Worm (Caenorhabditis elegans): ENCODE results near the gene srx-12.

The srx-12 gene

ce11 chrIV:1044287-1044686 lies 1.5 kb upstream of the srx-12 start, which contains the start of gene Y55F3AM.11 (continued):
- no peak for TF ChIP-seq ets-4 (GFP tag; optimal IDR thresholded peaks at IDR 0.05)

DNA sequence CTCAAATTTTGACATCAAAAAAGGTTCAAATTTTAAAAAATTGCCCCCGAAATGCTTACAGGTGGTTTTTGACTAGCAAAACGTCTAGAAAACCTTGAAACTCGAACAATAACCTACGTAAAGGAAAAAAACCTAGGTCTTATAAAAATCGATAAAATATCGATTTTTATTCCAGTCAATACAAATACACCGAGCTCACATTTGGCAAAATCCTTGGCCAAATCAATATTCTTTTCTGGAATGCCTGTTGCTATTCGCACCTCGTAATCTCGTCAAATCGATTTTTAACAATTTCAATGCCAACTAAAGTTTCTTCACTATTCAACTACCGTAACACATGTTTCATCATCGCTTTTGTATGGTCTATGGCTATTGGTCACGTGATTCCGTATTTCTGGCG lies 1.2 kb downstream of the srx-12 start:
- TF ChIP-seq F52B5.7 (tag; optimal IDR thresholded peaks at IDR 0.05) (no peak), mxl-1 (tag; optimal IDR thresholded peaks at IDR 0.05) (no peak), chd-7 (tag; optimal IDR thresholded peaks at IDR 0.05) (no peak), lsy-27 (tag; optimal IDR thresholded peaks at IDR 0.05; ENCODE audit: borderline replicate concordance, insufficient read depth) (no peak), aptf-2 (GFP tag; conservative IDR thresholded peaks at IDR 0.05) (no peak), cebp-1 (GFP tag; IDR thresholded peaks at IDR 0.05) (no peak), cebp-1 (tag; optimal IDR thresholded peaks at IDR 0.05) (no peak), lag-1 (GFP tag; IDR thresholded peaks at IDR 0.05) (no peak), nhr-179 (tag; optimal IDR thresholded peaks at IDR 0.05) (no peak), B0336.3 (GFP tag; IDR thresholded peaks at IDR 0.05) (no peak), athp-1 (tag; optimal IDR thresholded peaks at IDR 0.05) (no peak), Y67H2A.10 (GFP tag; conservative IDR thresholded peaks at IDR 0.05) (no peak), snpc-1.3 (tag; optimal IDR thresholded peaks at IDR 0.05; ENCODE audit: insufficient read depth) (no peak)

DNA sequence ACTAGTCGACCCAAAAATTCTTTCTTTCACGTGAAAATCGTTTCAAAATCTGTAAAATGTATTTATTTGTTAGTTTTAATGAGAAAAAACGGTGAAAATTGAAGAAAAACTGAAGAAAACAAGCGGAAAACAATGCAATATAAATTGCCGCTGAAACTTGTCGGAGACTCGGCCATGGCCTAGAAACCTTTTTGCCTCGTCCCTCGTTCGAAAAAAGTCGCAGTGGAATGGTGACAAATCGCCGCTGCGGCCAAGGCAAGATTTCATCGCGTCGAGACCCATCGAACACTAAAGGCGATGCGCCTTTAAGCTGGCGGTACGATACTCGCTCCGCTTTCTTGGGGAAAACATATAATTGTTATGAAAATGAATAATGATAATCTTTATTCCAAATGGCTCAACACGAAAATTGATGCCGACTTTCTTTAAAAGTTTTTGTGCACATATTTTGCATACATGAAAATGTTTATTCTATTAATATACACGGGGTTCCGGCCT lies 5.9 kb downstream of the srx-12 start, which contains the start of gene Y55F3AM.21:
Gene Y55F3AM.21, minus strand, starts transcription at position 51 of the 498 bp plus-strand sequence.
- TF ChIP-seq F33H1.4 (GFP tag; IDR thresholded peaks at IDR 0.05) (peak; percentile 75), xnd-1 (tag; optimal IDR thresholded peaks at IDR 0.05) (peak; percentile 61), attf-3 (GFP tag; conservative IDR thresholded peaks at IDR 0.05) (0 out of 2 replicates have a peak, but pooled peaks have one; percentile 24), madf-6 (GFP tag; IDR thresholded peaks at IDR 0.05) (peak; percentile 64), lsl-1 (GFP tag; optimal IDR thresholded peaks at IDR 0.05) (peak; percentile 40)

- TF ChIP-seq zim-3 (tag; optimal IDR thresholded peaks at IDR 0.05), result no peak
- TF ChIP-seq zfh-2 (GFP tag; conservative IDR thresholded peaks at IDR 0.05), result peak; percentile 85
- TF ChIP-seq unc-62 (GFP tag; optimal IDR thresholded peaks at IDR 0.05), result no peak
- TF ChIP-seq T26A5.8 (tag; optimal IDR thresholded peaks at IDR 0.05), result no peak
- no peak for TF ChIP-seq nhr-27 (tag; optimal IDR thresholded peaks at IDR 0.05)
- TF ChIP-seq Y53F4B.3 (GFP tag; IDR thresholded peaks at IDR 0.05), result no peak
- TF ChIP-seq ceh-27 (GFP tag; optimal IDR thresholded peaks at IDR 0.05), result no peak
- TF ChIP-seq ccch-3 (GFP tag; optimal IDR thresholded peaks at IDR 0.05), result no peak
- TF ChIP-seq ztf-6 (GFP tag; IDR thresholded peaks at IDR 0.05), result no peak
- no peak for TF ChIP-seq lin-40 (tag; optimal IDR thresholded peaks at IDR 0.05)
- TF ChIP-seq F57C9.4 (tag; optimal IDR thresholded peaks at IDR 0.05), result no peak
- no peak for TF ChIP-seq lsl-1 (GFP tag; optimal IDR thresholded peaks at IDR 0.05)
- peak; percentile 77; the same call in 1 of the 2 replicates for TF ChIP-seq egrh-3 (GFP tag; IDR thresholded peaks at IDR 0.05)
- no peak for TF ChIP-seq lin-26 (GFP tag; IDR thresholded peaks at IDR 0.05)
- no peak for TF ChIP-seq lir-1 (GFP tag; conservative IDR thresholded peaks at IDR 0.05)
- TF ChIP-seq mes-4 (tag; optimal IDR thresholded peaks at IDR 0.05), result no peak
- no peak for TF ChIP-seq cebp-1 (GFP tag; IDR thresholded peaks at IDR 0.05)
- TF ChIP-seq cebp-1 (tag; optimal IDR thresholded peaks at IDR 0.05), result no peak
Observed at ce11 chrIV:1053989-1054388, 8.2 kb downstream of the srx-12 start.

Measured in whole organism, young adult.